Worm (Caenorhabditis elegans) whole organism, L1 larva: ENCODE results near the gene Y42G9A.1.

Source experiments
- C16A3.4 ChIP-seq: fragments of 150-350 bp; optimal IDR thresholded peaks from 2 replicates; lab custom pipeline; 2014; ENCODE audit warnings: missing biosample characterization, missing genetic modification characterization
- alr-1 ChIP-seq: fragments of 200-800 bp; sonication (Bioruptor generic); optimal IDR thresholded peaks from 2 replicates; lab custom pipeline; 2018; ENCODE audit warnings: borderline replicate concordance, mild to moderate bottlenecking, missing genetic modification characterization, missing compliant biosample characterization
- ama-1 ChIP-seq: fragments of 150-350 bp; optimal IDR thresholded peaks from 2 replicates; lab custom pipeline; 2014
- dpl-1 ChIP-seq, 3 experiments: fragments of 150-350 bp in 2 of 3; sonication (generic microtip) in 1 of 3; optimal IDR thresholded peaks; 2 replicates each; lab custom pipeline; 2014 to 2017; ENCODE audit warnings: missing biosample characterization in 3 of 3, missing genetic modification characterization in 3 of 3, missing genetic modification reagents in 3 of 3
- elt-2 ChIP-seq: sonication (generic microtip); optimal IDR thresholded peaks from 2 replicates; lab custom pipeline; 2016; ENCODE audit warnings: missing genetic modification characterization, mild to moderate bottlenecking, inconsistent platforms, missing compliant biosample characterization, missing genetic modification reagents
- ets-5 ChIP-seq: fragments of 200-800 bp; sonication (Bioruptor generic); IDR thresholded peaks from 2 replicates; pipeline ENCODE4 v1.3.6; 2022; ENCODE audit warnings: missing genetic modification characterization, missing compliant biosample characterization
- isw-1 ChIP-seq: fragments of 200-800 bp; sonication (Bioruptor generic); IDR thresholded peaks from 2 replicates; pipeline ENCODE4 v1.3.6; 2022; ENCODE audit warnings: missing genetic modification characterization, missing compliant biosample characterization
- lsy-2 ChIP-seq, 2 experiments: fragments of 150-350 bp; optimal IDR thresholded peaks; 2 replicates each; lab custom pipeline; 2014; ENCODE audit warnings: missing biosample characterization in 2 of 2, missing genetic modification characterization in 2 of 2
- nhr-12 ChIP-seq: sonication (generic microtip); optimal IDR thresholded peaks from 2 replicates; lab custom pipeline; 2017; ENCODE audit warnings: missing biosample characterization, missing genetic modification characterization
- nhr-76 ChIP-seq: sonication (generic microtip); optimal IDR thresholded peaks from 2 replicates; lab custom pipeline; 2017; ENCODE audit warnings: missing biosample characterization, missing genetic modification characterization
- tbx-2 ChIP-seq: sonication (generic microtip); optimal IDR thresholded peaks from 2 replicates; lab custom pipeline; 2016; ENCODE audit warnings: missing genetic modification characterization, missing compliant biosample characterization
- unc-130 ChIP-seq: fragments of 150-350 bp; optimal IDR thresholded peaks from 2 replicates; lab custom pipeline; 2017; ENCODE audit warnings: missing biosample characterization, missing genetic modification characterization, inconsistent platforms
- unc-62 ChIP-seq: fragments of 150-350 bp; optimal IDR thresholded peaks from 2 replicates; lab custom pipeline; 2014; ENCODE audit warnings: missing biosample characterization, missing genetic modification reagents, missing genetic modification characterization
- zag-1 ChIP-seq: fragments of 150-350 bp; optimal IDR thresholded peaks from 2 replicates; lab custom pipeline; 2014; ENCODE audit warnings: missing biosample characterization, missing genetic modification characterization

DNA sequence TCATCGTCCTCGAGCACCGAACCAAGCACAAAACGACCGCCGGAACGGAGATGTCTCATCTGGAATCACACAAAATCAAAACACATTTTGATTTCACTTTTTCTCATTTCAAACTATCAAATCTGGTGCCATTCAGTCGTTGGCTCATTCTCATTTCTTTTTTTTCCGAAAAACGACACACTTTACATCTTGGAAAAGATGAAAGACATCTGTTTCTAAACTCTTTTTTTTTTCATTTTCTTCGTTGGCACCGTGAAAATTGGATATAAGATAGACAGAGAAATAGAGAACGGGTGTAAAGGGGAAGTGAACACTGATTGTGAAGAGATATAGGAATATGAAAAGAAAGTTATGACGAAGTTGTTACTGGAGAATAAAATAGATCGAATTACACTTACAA, 6.0 kb downstream of the Y42G9A.1 start:
- no peak for TF ChIP-seq zag-1 (tag; lab: Kevin White, UChicago)
- no peak for TF ChIP-seq alr-1 (tag; lab: Kevin White, UChicago)
- no peak for TF ChIP-seq C16A3.4 (tag; lab: Kevin White, UChicago)
- TF ChIP-seq dpl-1 (GFP tag; optimal IDR thresholded peaks at IDR 0.05; lab: Kevin White, UChicago), result no peak
- TF ChIP-seq ama-1, result no peak
- TF ChIP-seq isw-1 (GFP tag; lab: Robert Waterston, UW), result no peak
- TF ChIP-seq nhr-12 (tag; lab: Kevin White, UChicago), result no peak
- TF ChIP-seq unc-130 (tag; lab: Kevin White, UChicago), result no peak
- no peak for TF ChIP-seq elt-2
- no peak for TF ChIP-seq tbx-2 (tag; lab: Kevin White, UChicago)
- TF ChIP-seq unc-62 (GFP tag; lab: Kevin White, UChicago), result no peak
- TF ChIP-seq ets-5 (GFP tag; lab: Robert Waterston, UW), result no peak
- peak in 1 of 2 experiments; percentile 31 for TF ChIP-seq lsy-2 (tag; optimal IDR thresholded peaks at IDR 0.05; lab: Kevin White, UChicago)
- TF ChIP-seq nhr-76 (tag; lab: Kevin White, UChicago), result no peak
